Fruit fly (Drosophila melanogaster) whole organism, prepupa: ENCODE results near the gene Gr63a.
A peak's percentile ranks its signal among the peaks of the same experiment; 100 is the strongest.

Experiments
- Blimp-1 ChIP-seq: fragments of 200-800 bp; sonication (Bioruptor generic); optimal IDR thresholded peaks from 3 replicates; lab custom pipeline; 2017; ENCODE audit warnings: missing biosample characterization, missing genetic modification characterization, mild to moderate bottlenecking, moderate library complexity, missing genetic modification reagents
- CG10631 ChIP-seq: fragments of 200-800 bp; sonication (Bioruptor generic); optimal IDR thresholded peaks from 2 replicates; lab custom pipeline; 2016; ENCODE audit warnings: missing biosample characterization, missing genetic modification characterization
- CG10669 ChIP-seq: fragments of 200-800 bp; sonication (Bioruptor generic); optimal IDR thresholded peaks from 3 replicates; lab custom pipeline; 2018; ENCODE audit warnings: missing biosample characterization, mild to moderate bottlenecking, missing genetic modification characterization, moderate library complexity
- CG11294 ChIP-seq: fragments of 200-800 bp; sonication (Bioruptor generic); IDR thresholded peaks from 2 replicates; pipeline ENCODE4 v1.3.6; 2022; ENCODE audit warnings: missing biosample characterization, missing genetic modification characterization
- CG11762 ChIP-seq: fragments of 200-800 bp; sonication (Bioruptor generic); optimal IDR thresholded peaks from 3 replicates; lab custom pipeline; 2016; ENCODE audit warnings: missing biosample characterization, missing genetic modification characterization; ENCODE audit not compliant: insufficient read depth
- CG11902 ChIP-seq: fragments of 200-800 bp; sonication (Bioruptor generic); optimal IDR thresholded peaks from 3 replicates; lab custom pipeline; 2016; ENCODE audit warnings: missing biosample characterization, missing genetic modification characterization
- CG15336 ChIP-seq: fragments of 200-800 bp; sonication (Bioruptor generic); IDR thresholded peaks from 2 replicates; pipeline ENCODE4 v1.3.6; 2022; ENCODE audit warnings: missing biosample characterization, missing genetic modification characterization
- CG1621 ChIP-seq: fragments of 200-800 bp; sonication (Bioruptor generic); optimal IDR thresholded peaks from 3 replicates; lab custom pipeline; 2018; ENCODE audit warnings: missing biosample characterization, mild to moderate bottlenecking, missing genetic modification characterization
- CG31627 ChIP-seq: fragments of 200-800 bp; sonication (Bioruptor generic); optimal IDR thresholded peaks from 3 replicates; lab custom pipeline; 2016; ENCODE audit warnings: missing biosample characterization, missing genetic modification characterization
- CG32006 ChIP-seq: fragments of 200-800 bp; sonication (Bioruptor generic); optimal IDR thresholded peaks from 3 replicates; lab custom pipeline; 2017; ENCODE audit warnings: missing biosample characterization, mild to moderate bottlenecking, missing genetic modification characterization
- CG34406 ChIP-seq: fragments of 200-800 bp; sonication (Bioruptor generic); optimal IDR thresholded peaks from 3 replicates; lab custom pipeline; 2016; ENCODE audit warnings: missing biosample characterization, missing genetic modification characterization
- CG6163 ChIP-seq: fragments of 200-800 bp; sonication (Bioruptor generic); IDR thresholded peaks from 3 replicates; pipeline ENCODE4 v1.3.6; 2022; ENCODE audit warnings: missing biosample characterization, missing genetic modification characterization
- CG6276 ChIP-seq: fragments of 200-800 bp; sonication (Bioruptor generic); optimal IDR thresholded peaks from 2 replicates; lab custom pipeline; 2017; ENCODE audit warnings: missing biosample characterization, mild to moderate bottlenecking, missing genetic modification characterization
- CG6792 ChIP-seq: fragments of 200-800 bp; sonication (Bioruptor generic); optimal IDR thresholded peaks from 3 replicates; lab custom pipeline; 2016; ENCODE audit warnings: missing biosample characterization, missing genetic modification characterization
- CG6854 ChIP-seq: fragments of 200-800 bp; sonication (Bioruptor generic); optimal IDR thresholded peaks from 2 replicates; lab custom pipeline; 2017; ENCODE audit warnings: missing biosample characterization, mild to moderate bottlenecking, missing genetic modification characterization
- CG7368 ChIP-seq: fragments of 200-800 bp; sonication (Bioruptor generic); optimal IDR thresholded peaks from 3 replicates; lab custom pipeline; 2016; ENCODE audit warnings: missing biosample characterization, missing genetic modification characterization
- CG8119 ChIP-seq: fragments of 200-800 bp; sonication (Bioruptor generic); IDR thresholded peaks from 3 replicates; pipeline ENCODE4 v1.3.6; 2022; ENCODE audit warnings: missing biosample characterization, missing genetic modification characterization
- CG8632 ChIP-seq: fragments of 200-800 bp; sonication (Bioruptor generic); optimal IDR thresholded peaks from 3 replicates; lab custom pipeline; 2016; ENCODE audit warnings: missing biosample characterization, missing genetic modification characterization
- Eip75B ChIP-seq: fragments of 200-800 bp; sonication (Bioruptor generic); optimal IDR thresholded peaks from 3 replicates; lab custom pipeline; 2016; ENCODE audit warnings: missing biosample characterization, missing genetic modification characterization
- Eip78C ChIP-seq: fragments of 200-800 bp; sonication (Bioruptor generic); peaks from one replicate; lab custom pipeline; 2016; ENCODE audit warnings: missing biosample characterization, missing genetic modification characterization
- Eip93F ChIP-seq: fragments of 200-800 bp; sonication (Bioruptor generic); optimal IDR thresholded peaks from 2 replicates; lab custom pipeline; 2016; ENCODE audit warnings: missing biosample characterization, mild to moderate bottlenecking, missing genetic modification characterization
- Ets21C ChIP-seq: fragments of 200-800 bp; sonication (Bioruptor generic); optimal IDR thresholded peaks from 3 replicates; lab custom pipeline; 2016; ENCODE audit warnings: missing biosample characterization, missing genetic modification characterization
- Gug ChIP-seq: fragments of 200-800 bp; sonication (Bioruptor generic); IDR thresholded peaks from 2 replicates; pipeline ENCODE4 v1.3.6; 2022; ENCODE audit warnings: missing biosample characterization, missing genetic modification characterization
- Hr38 ChIP-seq: sonication (Bioruptor generic); optimal IDR thresholded peaks from 2 replicates; lab custom pipeline; 2016; ENCODE audit warnings: missing biosample characterization, missing genetic modification characterization
- Hr4 ChIP-seq: fragments of 200-800 bp; sonication (Bioruptor generic); optimal IDR thresholded peaks from 3 replicates; lab custom pipeline; 2016; ENCODE audit warnings: missing biosample characterization, missing genetic modification characterization
- Lpt ChIP-seq: fragments of 200-800 bp; sonication (Bioruptor generic); optimal IDR thresholded peaks from 3 replicates; lab custom pipeline; 2016; ENCODE audit warnings: missing biosample characterization, missing genetic modification characterization
- Met ChIP-seq: fragments of 200-800 bp; sonication (Bioruptor generic); optimal IDR thresholded peaks from 3 replicates; lab custom pipeline; 2016; ENCODE audit warnings: missing biosample characterization, missing genetic modification characterization
- OdsH ChIP-seq: fragments of 200-800 bp; sonication (Bioruptor generic); optimal IDR thresholded peaks from 3 replicates; lab custom pipeline; 2016; ENCODE audit warnings: missing biosample characterization, missing genetic modification characterization
- Sox102F ChIP-seq: fragments of 200-800 bp; sonication (Bioruptor generic); optimal IDR thresholded peaks from 2 replicates; lab custom pipeline; 2016; ENCODE audit warnings: missing biosample characterization, mild to moderate bottlenecking, missing genetic modification characterization
- Sox14 ChIP-seq: fragments of 200-800 bp; sonication (Bioruptor generic); optimal IDR thresholded peaks from 3 replicates; lab custom pipeline; 2016; ENCODE audit warnings: missing biosample characterization, missing genetic modification characterization
- Sox15 ChIP-seq: fragments of 200-800 bp; sonication (Bioruptor generic); optimal IDR thresholded peaks from 3 replicates; lab custom pipeline; 2016; ENCODE audit warnings: missing biosample characterization, missing genetic modification characterization
- achi ChIP-seq: fragments of 200-800 bp; sonication (Bioruptor generic); optimal IDR thresholded peaks from 3 replicates; lab custom pipeline; 2016; ENCODE audit warnings: missing biosample characterization, missing genetic modification characterization
- acj6 ChIP-seq: fragments of 200-800 bp; sonication (Bioruptor generic); optimal IDR thresholded peaks from 3 replicates; lab custom pipeline; 2016; ENCODE audit warnings: missing biosample characterization, missing genetic modification characterization
- cyc ChIP-seq: fragments of 200-800 bp; sonication (Bioruptor generic); optimal IDR thresholded peaks from 3 replicates; lab custom pipeline; 2016; ENCODE audit warnings: missing biosample characterization, missing genetic modification characterization
- dsx ChIP-seq: fragments of 200-800 bp; optimal IDR thresholded peaks from 3 replicates; lab custom pipeline; 2019; ENCODE audit warnings: missing biosample characterization, mild to moderate bottlenecking, missing genetic modification characterization, moderate library complexity; ENCODE audit not compliant: poor library complexity, severe bottlenecking
- eg ChIP-seq: fragments of 200-800 bp; sonication (Bioruptor generic); IDR thresholded peaks from 3 replicates; pipeline ENCODE4 v1.3.6; 2022; ENCODE audit warnings: missing biosample characterization, missing genetic modification characterization
- esn ChIP-seq: fragments of 200-800 bp; sonication (Bioruptor generic); optimal IDR thresholded peaks from 2 replicates; lab custom pipeline; 2016; ENCODE audit warnings: missing biosample characterization, mild to moderate bottlenecking, missing genetic modification characterization, moderate library complexity
- fd59A ChIP-seq: fragments of 200-800 bp; sonication (Bioruptor generic); optimal IDR thresholded peaks from 2 replicates; lab custom pipeline; 2017; ENCODE audit warnings: missing biosample characterization, mild to moderate bottlenecking, missing genetic modification characterization, missing genetic modification reagents
- fd85E ChIP-seq: fragments of 200-800 bp; sonication (Bioruptor generic); optimal IDR thresholded peaks from 3 replicates; lab custom pipeline; 2016; ENCODE audit warnings: missing biosample characterization, missing genetic modification characterization
- lz ChIP-seq: fragments of 200-800 bp; sonication (Bioruptor generic); optimal IDR thresholded peaks from 3 replicates; lab custom pipeline; 2016; ENCODE audit warnings: missing biosample characterization, missing genetic modification characterization
- pdm3 ChIP-seq: fragments of 200-800 bp; sonication (Bioruptor generic); optimal IDR thresholded peaks from 3 replicates; lab custom pipeline; 2016; ENCODE audit warnings: missing biosample characterization, missing genetic modification characterization
- salr ChIP-seq, 2 experiments: fragments of 200-800 bp; sonication (Bioruptor generic); optimal IDR thresholded peaks; 3 replicates each; lab custom pipeline; 2016 to 2018; ENCODE audit warnings: missing biosample characterization in 2 of 2, missing genetic modification characterization in 2 of 2, mild to moderate bottlenecking in 1 of 2
- ss ChIP-seq, 2 experiments: fragments of 200-800 bp; sonication (Bioruptor generic); optimal IDR thresholded peaks; 2 replicates in 1 of 2; 3 replicates in 1 of 2; lab custom pipeline; 2017 to 2018; ENCODE audit warnings: mild to moderate bottlenecking in 2 of 2, missing biosample characterization in 2 of 2, missing genetic modification characterization in 2 of 2, moderate library complexity in 1 of 2
- svp ChIP-seq: fragments of 200-800 bp; sonication (Bioruptor generic); peaks from one replicate; lab custom pipeline; 2016; ENCODE audit warnings: missing biosample characterization, missing genetic modification characterization
- topi ChIP-seq: fragments of 200-800 bp; sonication (Bioruptor generic); optimal IDR thresholded peaks from 3 replicates; lab custom pipeline; 2016; ENCODE audit warnings: missing biosample characterization, missing genetic modification characterization
- vri ChIP-seq: fragments of 200-800 bp; sonication (Bioruptor generic); optimal IDR thresholded peaks from 3 replicates; lab custom pipeline; 2016; ENCODE audit warnings: missing biosample characterization, mild to moderate bottlenecking, missing genetic modification characterization

The Gr63a gene

DNA sequence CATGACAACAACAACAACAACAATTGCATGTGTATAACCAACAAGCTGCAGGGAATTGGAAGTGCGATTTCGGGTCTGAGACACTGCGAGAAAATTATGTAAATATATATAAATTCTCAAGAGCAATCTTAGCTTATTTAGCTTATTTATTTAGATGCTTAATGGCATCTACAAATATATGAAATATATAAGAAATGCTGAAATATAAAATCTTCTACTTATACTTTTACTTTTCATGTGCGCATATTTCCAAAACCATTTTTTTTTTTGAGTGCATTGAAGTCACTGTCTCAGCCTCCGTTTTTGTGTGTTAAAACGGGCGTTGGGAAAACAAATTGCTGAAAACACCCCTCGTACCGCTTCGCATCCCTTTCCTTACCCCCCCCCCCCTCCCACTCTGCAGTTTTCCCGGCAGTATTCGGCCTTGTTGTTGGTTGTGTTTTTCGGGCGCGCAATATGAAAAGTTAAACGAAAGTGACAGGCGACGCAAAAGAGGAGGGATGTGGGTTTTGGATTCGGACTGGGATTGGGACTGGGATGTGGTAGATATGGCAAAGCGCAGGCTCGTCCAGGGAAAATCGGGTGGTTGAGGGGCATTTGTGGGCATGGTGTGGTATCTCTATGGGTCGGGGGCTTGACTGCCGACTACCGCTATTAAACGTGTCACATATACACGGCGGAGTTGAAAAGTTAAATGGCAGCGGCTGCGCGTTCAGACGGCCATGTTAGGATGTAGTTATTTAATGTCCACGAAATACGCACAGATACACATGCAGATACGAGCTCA lies 41.0 kb downstream of the Gr63a start:
- TF ChIP-seq CG10631 (GFP tag; lab: Kevin White, UChicago) = peak; percentile 17
- TF ChIP-seq CG11902 (GFP tag; lab: Kevin White, UChicago) = no peak
- TF ChIP-seq achi (GFP tag; lab: Kevin White, UChicago) = peak; percentile 26
- peak; percentile 17 for TF ChIP-seq OdsH (GFP tag; lab: Kevin White, UChicago)
- TF ChIP-seq eg (GFP tag; lab: Robert Waterston, UW) = peak; percentile 49; the same call in 1 of the 3 replicates
- TF ChIP-seq CG31627 (GFP tag; lab: Kevin White, UChicago) = peak; percentile 2
- no peak for TF ChIP-seq Blimp-1 (GFP tag; lab: Kevin White, UChicago)
- peak; percentile 62 for TF ChIP-seq CG15336 (GFP tag; lab: Robert Waterston, UW)
- TF ChIP-seq CG34406 = peak; percentile 6
- TF ChIP-seq acj6 = no peak
- peak; percentile 57 for TF ChIP-seq svp
- TF ChIP-seq Hr4 (GFP tag; lab: Kevin White, UChicago) = peak; percentile 22
- no peak for TF ChIP-seq Eip93F (GFP tag; lab: Kevin White, UChicago)
- TF ChIP-seq pdm3 = no peak
- TF ChIP-seq esn (GFP tag; lab: Kevin White, UChicago) = peak; percentile 12
- TF ChIP-seq CG7368 (GFP tag; lab: Kevin White, UChicago) = no peak
- peak; percentile 33 for TF ChIP-seq CG32006 (GFP tag; lab: Kevin White, UChicago)
- TF ChIP-seq CG6163 = no peak
- peak; percentile 37; the same call in 1 of the 3 replicates for TF ChIP-seq CG8119 (GFP tag; lab: Robert Waterston, UW)
- TF ChIP-seq Eip78C (GFP tag; lab: Kevin White, UChicago) = peak; percentile 69

DNA sequence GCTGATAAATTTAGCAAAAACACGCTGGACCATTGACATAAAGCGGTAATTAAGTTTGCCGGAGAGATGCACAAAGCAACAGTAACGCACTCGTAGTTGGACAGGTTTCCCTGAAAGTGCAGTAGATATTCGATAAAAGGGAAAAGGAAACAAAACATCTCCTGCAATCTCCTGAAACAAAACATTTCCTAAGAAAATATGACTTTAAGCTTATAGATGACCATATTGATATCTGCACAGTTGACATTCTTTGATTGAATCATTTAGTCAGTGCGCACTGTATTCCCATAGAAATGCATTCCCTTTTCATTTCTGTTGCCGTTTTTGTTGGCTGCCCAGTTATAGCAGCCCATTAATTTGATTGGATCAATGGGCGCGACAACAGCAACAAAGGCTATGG lies 43.6 kb downstream of the Gr63a start:
- TF ChIP-seq Lpt = peak; percentile 27
- no peak for TF ChIP-seq CG6276 (GFP tag; lab: Kevin White, UChicago)
- peak; percentile 21 for TF ChIP-seq CG7368 (GFP tag; lab: Kevin White, UChicago)
- TF ChIP-seq fd59A (GFP tag; lab: Kevin White, UChicago) = peak; percentile 82
- TF ChIP-seq Ets21C (GFP tag; lab: Kevin White, UChicago) = peak; percentile 15
- TF ChIP-seq Eip93F (GFP tag; lab: Kevin White, UChicago) = no peak
- TF ChIP-seq CG15336 (GFP tag; lab: Robert Waterston, UW) = peak; percentile 59
- TF ChIP-seq Sox14 (GFP tag; lab: Kevin White, UChicago) = peak; percentile 75
- peak; percentile 88 for TF ChIP-seq CG6163
- TF ChIP-seq topi = peak; percentile 13
- peak; percentile 79 for TF ChIP-seq pdm3
- TF ChIP-seq CG11762 (GFP tag; lab: Kevin White, UChicago) = peak; percentile 32
- no peak for TF ChIP-seq vri
- TF ChIP-seq Sox102F (GFP tag; lab: Kevin White, UChicago) = peak; percentile 30
- peak; percentile 59 for TF ChIP-seq CG32006 (GFP tag; lab: Kevin White, UChicago)
- TF ChIP-seq Gug (GFP tag; lab: Robert Waterston, UW) = peak; percentile 31; the same call in 1 of the 2 replicates
- no peak for TF ChIP-seq CG6854 (GFP tag; lab: Kevin White, UChicago)
- TF ChIP-seq fd85E (GFP tag; lab: Kevin White, UChicago) = no peak
- peak; percentile 81 for TF ChIP-seq acj6
- peak; percentile 57 to 83 for TF ChIP-seq salr (GFP tag; optimal IDR thresholded peaks at IDR 0.05; lab: Kevin White, UChicago)
- TF ChIP-seq CG8632 = peak; percentile 67
- peak; percentile 42 for TF ChIP-seq esn (GFP tag; lab: Kevin White, UChicago)
- TF ChIP-seq lz (GFP tag; lab: Kevin White, UChicago) = peak; percentile 38
- peak; percentile 80 for TF ChIP-seq dsx
- peak; percentile 76 for TF ChIP-seq achi (GFP tag; lab: Kevin White, UChicago)
- TF ChIP-seq Eip75B (GFP tag; lab: Kevin White, UChicago) = peak; percentile 62
- peak; percentile 19 to 82 for TF ChIP-seq ss (GFP tag; optimal IDR thresholded peaks at IDR 0.05; lab: Kevin White, UChicago)
- peak; percentile 59 for TF ChIP-seq CG10669
- peak; percentile 73 for TF ChIP-seq Sox15
- peak; percentile 79 for TF ChIP-seq OdsH (GFP tag; lab: Kevin White, UChicago)
- peak; percentile 78 for TF ChIP-seq CG6792 (GFP tag; lab: Kevin White, UChicago)
- peak; percentile 49 for TF ChIP-seq CG31627 (GFP tag; lab: Kevin White, UChicago)
- peak; percentile 81 for TF ChIP-seq CG1621 (tag; lab: Kevin White, UChicago)
- TF ChIP-seq Eip78C (GFP tag; lab: Kevin White, UChicago) = peak; percentile 94
- peak; percentile 42 for TF ChIP-seq Met (GFP tag; lab: Kevin White, UChicago)
- TF ChIP-seq Hr38 (GFP tag; lab: Kevin White, UChicago) = no peak
- 0 out of 2 replicates have a peak, but pooled peaks have one; percentile 17 for TF ChIP-seq CG11294 (GFP tag; lab: Robert Waterston, UW)
- peak; percentile 30 for TF ChIP-seq cyc
